Fruit fly (Drosophila melanogaster): ENCODE data around the gene sNPF.

The sNPF gene

DNA sequence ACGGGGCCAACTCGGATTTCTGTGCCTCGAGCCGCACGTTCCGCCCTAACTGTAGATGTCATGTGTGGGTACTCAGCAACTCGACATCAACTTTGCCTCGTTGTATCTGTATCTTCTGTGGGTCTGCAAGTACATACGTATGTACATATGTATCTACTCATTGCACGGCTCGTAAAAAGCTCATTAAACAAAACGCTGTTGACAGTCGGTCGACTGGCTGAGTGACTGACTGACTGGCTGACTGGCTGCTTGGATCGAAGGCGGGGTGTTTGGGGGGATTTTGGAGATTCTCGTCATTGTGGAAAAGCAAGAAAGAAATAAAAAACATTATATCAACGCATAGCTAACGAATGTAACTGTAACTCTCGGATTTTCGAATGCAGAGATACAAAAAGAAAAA is 23.4 kb upstream of the sNPF start (continued):
- TF ChIP-seq HmgZ (tag; optimal IDR thresholded peaks at IDR 0.05) = no peak
- TF ChIP-seq sug (tag; optimal IDR thresholded peaks at IDR 0.05) = no peak
- TF ChIP-seq dmrt99B (tag; optimal IDR thresholded peaks at IDR 0.05) = no peak
- TF ChIP-seq Nf-YC (tag; optimal IDR thresholded peaks at IDR 0.05) = no peak
- peak; percentile 56; the same call in 2 of the 3 replicates for TF ChIP-seq ci (GFP tag; IDR thresholded peaks at IDR 0.05)
- no peak for TF ChIP-seq Ptx1 (GFP tag; IDR thresholded peaks at IDR 0.05)
- no peak for TF ChIP-seq D19B (GFP tag; optimal IDR thresholded peaks at IDR 0.05)
- TF ChIP-seq zen (tag; optimal IDR thresholded peaks at IDR 0.05) = no peak
- TF ChIP-seq br (optimal IDR thresholded peaks at IDR 0.05) = no peak
- TF ChIP-seq CG4424 (GFP tag; optimal IDR thresholded peaks at IDR 0.05) = no peak
- TF ChIP-seq CG8290 (GFP tag; optimal IDR thresholded peaks at IDR 0.05) = no peak
- TF ChIP-seq CG8290 (tag; optimal IDR thresholded peaks at IDR 0.05) = peak in 1 of 2 experiments; percentile 23
- TF ChIP-seq CG10209 (GFP tag; optimal IDR thresholded peaks at IDR 0.05) = peak; percentile 38
- TF ChIP-seq CG15601 (tag; optimal IDR thresholded peaks at IDR 0.05) = peak; percentile 1
- TF ChIP-seq CG3407 (GFP tag; optimal IDR thresholded peaks at IDR 0.05) = no peak
- TF ChIP-seq CG14014 (GFP tag; IDR thresholded peaks at IDR 0.05) = peak; percentile 28; the same call in 1 of the 2 replicates
- TF ChIP-seq CG17385 (GFP tag; optimal IDR thresholded peaks at IDR 0.05) = no peak
- TF ChIP-seq al (GFP tag; IDR thresholded peaks at IDR 0.05) = no peak
- no peak for TF ChIP-seq CG11085 (GFP tag; IDR thresholded peaks at IDR 0.05)
- TF ChIP-seq Bteb2 (GFP tag; optimal IDR thresholded peaks at IDR 0.05) = no peak
- no peak for TF ChIP-seq CG31224 (GFP tag; IDR thresholded peaks at IDR 0.05)
- TF ChIP-seq gce (GFP tag; IDR thresholded peaks at IDR 0.05) = no peak
- no peak for TF ChIP-seq pros (GFP tag; optimal IDR thresholded peaks at IDR 0.05)
- peak; percentile 13 for TF ChIP-seq CG17912 (GFP tag; optimal IDR thresholded peaks at IDR 0.05)
- no peak for TF ChIP-seq tio (GFP tag; optimal IDR thresholded peaks at IDR 0.05)
- TF ChIP-seq CG11695 (GFP tag; IDR thresholded peaks at IDR 0.05) = no peak
- TF ChIP-seq bsh (GFP tag; optimal IDR thresholded peaks at IDR 0.05) = no peak
- no peak for TF ChIP-seq kah (GFP tag; optimal IDR thresholded peaks at IDR 0.05)
- TF ChIP-seq kni (GFP tag; optimal IDR thresholded peaks at IDR 0.05) = peak; percentile 79
- no peak for TF ChIP-seq disco-r (GFP tag; optimal IDR thresholded peaks at IDR 0.05)
- no peak for TF ChIP-seq dati (GFP tag; IDR thresholded peaks at IDR 0.05)
- no peak for TF ChIP-seq CG18764 (GFP tag; optimal IDR thresholded peaks at IDR 0.05)
- TF ChIP-seq Med (GFP tag) = peak; percentile 22
- TF ChIP-seq CG8281 (tag; optimal IDR thresholded peaks at IDR 0.05) = peak; percentile 34
- no peak for TF ChIP-seq CG9797 (GFP tag; optimal IDR thresholded peaks at IDR 0.05)
- TF ChIP-seq CG2678 (tag; optimal IDR thresholded peaks at IDR 0.05) = peak; percentile 18

- TF ChIP-seq Drgx (GFP tag; IDR thresholded peaks at IDR 0.05) (no peak), seq (GFP tag; IDR thresholded peaks at IDR 0.05) (no peak), CG32772 (GFP tag; IDR thresholded peaks at IDR 0.05) (no peak), PHDP (tag; optimal IDR thresholded peaks at IDR 0.05) (peak; percentile 15), sima (GFP tag; optimal IDR thresholded peaks at IDR 0.05) (no peak), dm (GFP tag; optimal IDR thresholded peaks at IDR 0.05) (no peak), oc (tag; optimal IDR thresholded peaks at IDR 0.05) (peak; percentile 82), Hr3 (GFP tag; optimal IDR thresholded peaks at IDR 0.05) (no peak), jing (GFP tag; optimal IDR thresholded peaks at IDR 0.05) (no peak), CG7271 (tag; optimal IDR thresholded peaks at IDR 0.05) (no peak), CG1024 (GFP tag; IDR thresholded peaks at IDR 0.05) (no peak), CG10366 (GFP tag; IDR thresholded peaks at IDR 0.05) (no peak), CG3847 (GFP tag; IDR thresholded peaks at IDR 0.05) (no peak), CG8359 (GFP tag; optimal IDR thresholded peaks at IDR 0.05; ENCODE audit: borderline replicate concordance) (peak; percentile 3), lab (GFP tag; optimal IDR thresholded peaks at IDR 0.05) (peak; percentile 47), Atf3 (GFP tag; optimal IDR thresholded peaks at IDR 0.05) (no peak), Myb (GFP tag; optimal IDR thresholded peaks at IDR 0.05) (no peak), sqz (GFP tag; optimal IDR thresholded peaks at IDR 0.05) (no peak), CG15696 (tag; optimal IDR thresholded peaks at IDR 0.05) (no peak)
Observed at dm6 chr2L:20005064-20005463, 22.7 kb upstream of the sNPF start.

All from whole organism, embryonic.